Fruit fly (Drosophila melanogaster) whole organism, embryonic: ENCODE results near the gene CG33060.

Experiments
- B-H1 ChIP-seq: fragments of 200-800 bp; sonication (Bioruptor generic); IDR thresholded peaks from 3 replicates; pipeline ENCODE4 v1.3.6; 2022; ENCODE audit warnings: missing biosample characterization, missing genetic modification characterization
- CG12391 ChIP-seq: fragments of 200-800 bp; sonication (Bioruptor generic); optimal IDR thresholded peaks from 3 replicates; lab custom pipeline; 2018; ENCODE audit warnings: missing biosample characterization, mild to moderate bottlenecking, missing genetic modification characterization, moderate library complexity
- CG12769 ChIP-seq: fragments of 200-800 bp; sonication (Bioruptor generic); optimal IDR thresholded peaks from 2 replicates; lab custom pipeline; 2019; ENCODE audit warnings: missing biosample characterization, mild to moderate bottlenecking, missing genetic modification characterization, moderate library complexity
- CG15696 ChIP-seq: fragments of 200-800 bp; sonication (Bioruptor generic); optimal IDR thresholded peaks from 2 replicates; lab custom pipeline; 2019; ENCODE audit warnings: missing biosample characterization, mild to moderate bottlenecking, missing genetic modification characterization, moderate library complexity
- CG2202 ChIP-seq: fragments of 200-800 bp; sonication (Bioruptor generic); optimal IDR thresholded peaks from 2 replicates; lab custom pipeline; 2018; ENCODE audit warnings: missing biosample characterization, mild to moderate bottlenecking, missing genetic modification characterization
- CG2889 ChIP-seq: fragments of 200-800 bp; sonication (Bioruptor generic); IDR thresholded peaks from 3 replicates; pipeline ENCODE4 v1.3.6; 2022; ENCODE audit warnings: missing biosample characterization, missing genetic modification characterization
- CG31224 ChIP-seq: fragments of 200-800 bp; sonication (Bioruptor generic); IDR thresholded peaks from 2 replicates; pipeline ENCODE4 v1.3.6; 2022; ENCODE audit warnings: missing biosample characterization, missing genetic modification characterization
- CG34224 ChIP-seq: fragments of 200-800 bp; sonication (Bioruptor generic); IDR thresholded peaks from 3 replicates; pipeline ENCODE4 v1.3.6; 2022; ENCODE audit warnings: missing biosample characterization, missing genetic modification characterization; ENCODE audit not compliant: partially characterized antibody
- CG3995 ChIP-seq: fragments of 200-800 bp; sonication (Bioruptor generic); optimal IDR thresholded peaks from 3 replicates; lab custom pipeline; 2016; ENCODE audit warnings: missing biosample characterization, missing genetic modification characterization
- CG6791 ChIP-seq: fragments of 200-800 bp; sonication (Bioruptor generic); IDR thresholded peaks from 3 replicates; pipeline ENCODE4 v1.3.6; 2022; ENCODE audit warnings: missing biosample characterization, missing genetic modification characterization; ENCODE audit not compliant: partially characterized antibody
- CG6813 ChIP-seq: fragments of 200-800 bp; sonication (Bioruptor generic); optimal IDR thresholded peaks from 2 replicates; lab custom pipeline; 2017; ENCODE audit warnings: missing biosample characterization, missing genetic modification characterization, mild to moderate bottlenecking, moderate library complexity, missing genetic modification reagents
- CG7928 ChIP-seq: fragments of 200-800 bp; sonication (Bioruptor generic); optimal IDR thresholded peaks from 2 replicates; lab custom pipeline; 2017; ENCODE audit warnings: missing biosample characterization, mild to moderate bottlenecking, missing genetic modification characterization
- CG7987 ChIP-seq: fragments of 200-800 bp; sonication (Bioruptor generic); optimal IDR thresholded peaks from 2 replicates; lab custom pipeline; 2018; ENCODE audit warnings: missing biosample characterization, mild to moderate bottlenecking, missing genetic modification characterization, moderate library complexity
- CG8290 ChIP-seq, 3 experiments: fragments of 200-800 bp; sonication (Bioruptor generic); optimal IDR thresholded peaks; 2 replicates each; lab custom pipeline; 2016 to 2019; ENCODE audit warnings: missing biosample characterization in 3 of 3, missing genetic modification characterization in 3 of 3, mild to moderate bottlenecking in 2 of 3, moderate library complexity in 1 of 3
- CG9609 ChIP-seq: fragments of 200-800 bp; sonication (Bioruptor generic); optimal IDR thresholded peaks from 3 replicates; lab custom pipeline; 2016; ENCODE audit warnings: missing biosample characterization, missing genetic modification characterization
- Dp ChIP-seq: fragments of 200-800 bp; sonication (Bioruptor generic); optimal IDR thresholded peaks from 2 replicates; lab custom pipeline; 2018; ENCODE audit warnings: missing biosample characterization, mild to moderate bottlenecking, missing genetic modification characterization, moderate library complexity
- Ets97D ChIP-seq: fragments of 200-800 bp; sonication (Bioruptor generic); optimal IDR thresholded peaks from 3 replicates; lab custom pipeline; 2016; ENCODE audit warnings: missing biosample characterization, missing genetic modification characterization
- Jarid2 ChIP-seq: fragments of 200-800 bp; sonication (Bioruptor generic); optimal IDR thresholded peaks from 3 replicates; lab custom pipeline; 2017; ENCODE audit warnings: mild to moderate bottlenecking, missing biosample characterization, missing genetic modification reagents, missing genetic modification characterization
- MESR4 ChIP-seq: fragments of 200-800 bp; sonication (Bioruptor generic); optimal IDR thresholded peaks from 2 replicates; lab custom pipeline; 2018; ENCODE audit warnings: missing biosample characterization, mild to moderate bottlenecking, missing genetic modification characterization, moderate library complexity
- Myb ChIP-seq: fragments of 200-800 bp; sonication (Bioruptor generic); optimal IDR thresholded peaks from 2 replicates; lab custom pipeline; 2016; ENCODE audit warnings: missing biosample characterization, missing genetic modification characterization
- PHDP ChIP-seq: fragments of 200-800 bp; sonication (Bioruptor generic); optimal IDR thresholded peaks from 3 replicates; lab custom pipeline; 2018; ENCODE audit warnings: missing biosample characterization, mild to moderate bottlenecking, missing genetic modification characterization, moderate library complexity
- Pdp1 ChIP-seq, 2 experiments: fragments of 200-800 bp; sonication (Bioruptor generic); optimal IDR thresholded peaks; 3 replicates each; lab custom pipeline; 2016; ENCODE audit warnings: missing biosample characterization in 2 of 2, missing genetic modification characterization in 2 of 2, mild to moderate bottlenecking in 1 of 2, moderate library complexity in 1 of 2
- Rx ChIP-seq: fragments of 200-800 bp; sonication (Bioruptor generic); IDR thresholded peaks from 2 replicates; pipeline ENCODE4 v1.3.6; 2022; ENCODE audit warnings: missing biosample characterization, missing genetic modification characterization
- Stat92E ChIP-seq, 3 experiments: fragments of >200 bp in 2 of 3; fragments of 200-800 bp in 1 of 3; sonication (Bioruptor generic) in 1 of 3; optimal IDR thresholded peaks; 2 replicates each; lab custom pipeline; 2017 to 2019; ENCODE audit warnings: missing biosample characterization in 3 of 3, missing genetic modification characterization in 3 of 3, mild to moderate bottlenecking in 1 of 3, moderate library complexity in 1 of 3
- Taf1 ChIP-seq: fragments of 200-800 bp; sonication (Bioruptor generic); IDR thresholded peaks from 2 replicates; pipeline ENCODE4 v1.3.6; 2022; ENCODE audit warnings: missing biosample characterization, missing genetic modification characterization
- YL-1 ChIP-seq: fragments of 200-800 bp; sonication (Bioruptor generic); optimal IDR thresholded peaks from 3 replicates; lab custom pipeline; 2017; ENCODE audit warnings: missing biosample characterization, mild to moderate bottlenecking, missing genetic modification characterization
- ap ChIP-seq: fragments of 200-800 bp; sonication (Bioruptor generic); IDR thresholded peaks from 2 replicates; pipeline ENCODE4 v1.3.6; 2022; ENCODE audit warnings: missing biosample characterization, missing genetic modification characterization
- ci ChIP-seq: fragments of 200-800 bp; sonication (Bioruptor generic); IDR thresholded peaks from 3 replicates; pipeline ENCODE4 v1.3.6; 2022; ENCODE audit warnings: missing biosample characterization, missing genetic modification characterization
- corto ChIP-seq: fragments of 200-800 bp; sonication (Bioruptor generic); optimal IDR thresholded peaks from 2 replicates; lab custom pipeline; 2016; ENCODE audit warnings: missing biosample characterization, mild to moderate bottlenecking, missing genetic modification characterization, moderate library complexity
- croc ChIP-seq: fragments of 200-800 bp; sonication (Bioruptor generic); conservative IDR thresholded peaks from 3 replicates; pipeline ENCODE4 v1.3.6; 2022; ENCODE audit warnings: missing biosample characterization, missing genetic modification characterization
- crp ChIP-seq, 2 experiments: fragments of 200-800 bp; sonication (Bioruptor generic); optimal IDR thresholded peaks; 2 replicates in 1 of 2; 3 replicates in 1 of 2; lab custom pipeline; 2017; ENCODE audit warnings: missing biosample characterization in 2 of 2, missing genetic modification characterization in 2 of 2, mild to moderate bottlenecking in 1 of 2, moderate library complexity in 1 of 2
- dati ChIP-seq: fragments of 200-800 bp; sonication (Bioruptor generic); IDR thresholded peaks from 2 replicates; pipeline ENCODE4 v1.3.6; 2022; ENCODE audit warnings: missing biosample characterization, missing genetic modification characterization
- dimm ChIP-seq: fragments of 200-800 bp; sonication (Bioruptor generic); IDR thresholded peaks from 2 replicates; pipeline ENCODE4 v1.3.6; 2022; ENCODE audit warnings: missing biosample characterization, missing genetic modification characterization
- disco-r ChIP-seq: fragments of 200-800 bp; sonication (Bioruptor generic); optimal IDR thresholded peaks from 2 replicates; lab custom pipeline; 2016; ENCODE audit warnings: missing biosample characterization, missing genetic modification characterization
- dm ChIP-seq: fragments of 200-800 bp; sonication (Bioruptor generic); optimal IDR thresholded peaks from 3 replicates; lab custom pipeline; 2016; ENCODE audit warnings: missing biosample characterization, missing genetic modification characterization
- dmrt11E ChIP-seq: fragments of 200-800 bp; sonication (Bioruptor generic); optimal IDR thresholded peaks from 3 replicates; lab custom pipeline; 2018; ENCODE audit warnings: missing biosample characterization, mild to moderate bottlenecking, missing genetic modification characterization, moderate library complexity
- fd64A ChIP-seq: fragments of 200-800 bp; sonication (Bioruptor generic); optimal IDR thresholded peaks from 3 replicates; lab custom pipeline; 2018; ENCODE audit warnings: missing biosample characterization, mild to moderate bottlenecking, missing genetic modification characterization
- h ChIP-seq: fragments of >200 bp; optimal IDR thresholded peaks from 2 replicates; lab custom pipeline; 2017
- insv ChIP-seq, 2 experiments: fragments of 200-800 bp; sonication (Bioruptor generic); optimal IDR thresholded peaks; 3 replicates each; lab custom pipeline; 2016 to 2018; ENCODE audit warnings: missing biosample characterization in 2 of 2, missing genetic modification characterization in 2 of 2
- ken ChIP-seq: fragments of 200-800 bp; sonication (Bioruptor generic); IDR thresholded peaks from 3 replicates; pipeline ENCODE4 v1.3.6; 2022; ENCODE audit warnings: missing biosample characterization, missing genetic modification characterization
- knrl ChIP-seq: fragments of 200-800 bp; sonication (Bioruptor generic); IDR thresholded peaks from 3 replicates; pipeline ENCODE4 v1.3.6; 2022; ENCODE audit warnings: missing biosample characterization, missing genetic modification characterization; ENCODE audit not compliant: partially characterized antibody
- pita ChIP-seq: fragments of 200-800 bp; sonication (Bioruptor generic); optimal IDR thresholded peaks from 2 replicates; lab custom pipeline; 2017; ENCODE audit warnings: missing biosample characterization, mild to moderate bottlenecking, missing genetic modification characterization
- ranshi ChIP-seq: fragments of 200-800 bp; sonication (Bioruptor generic); IDR thresholded peaks from 2 replicates; pipeline ENCODE4 v1.3.6; 2022; ENCODE audit warnings: missing biosample characterization, missing genetic modification characterization
- ro ChIP-seq: fragments of 200-800 bp; sonication (Bioruptor generic); IDR thresholded peaks from 2 replicates; pipeline ENCODE4 v1.3.6; 2022; ENCODE audit warnings: missing biosample characterization, missing genetic modification characterization
- scrt ChIP-seq: fragments of 200-800 bp; sonication (Bioruptor generic); optimal IDR thresholded peaks from 2 replicates; lab custom pipeline; 2018; ENCODE audit warnings: missing biosample characterization, mild to moderate bottlenecking, missing genetic modification characterization, moderate library complexity
- slbo ChIP-seq: fragments of 200-800 bp; sonication (Bioruptor generic); IDR thresholded peaks from 2 replicates; pipeline ENCODE4 v1.3.6; 2022; ENCODE audit warnings: missing biosample characterization, missing genetic modification characterization
- sr ChIP-seq: fragments of 200-800 bp; sonication (Bioruptor generic); IDR thresholded peaks from 3 replicates; pipeline ENCODE4 v1.3.6; 2022; ENCODE audit warnings: missing biosample characterization, missing genetic modification characterization
- stwl ChIP-seq: fragments of 200-800 bp; sonication (Bioruptor generic); optimal IDR thresholded peaks from 3 replicates; lab custom pipeline; 2018; ENCODE audit warnings: missing biosample characterization, mild to moderate bottlenecking, missing genetic modification characterization, moderate library complexity
- trem ChIP-seq: fragments of 200-800 bp; optimal IDR thresholded peaks from 3 replicates; lab custom pipeline; 2019; ENCODE audit warnings: missing biosample characterization, mild to moderate bottlenecking, missing genetic modification characterization, moderate library complexity
- unpg ChIP-seq: fragments of 200-800 bp; sonication (Bioruptor generic); optimal IDR thresholded peaks from 3 replicates; lab custom pipeline; 2018; ENCODE audit warnings: missing biosample characterization, mild to moderate bottlenecking, missing genetic modification characterization, moderate library complexity
- yki ChIP-seq: fragments of >200 bp; optimal IDR thresholded peaks from 3 replicates; lab custom pipeline; 2018

Gene CG33060

dm6 chr3L:16347914-16348313 is 17.1 kb downstream of the CG33060 start, which contains the start of gene mRpS34 (continued):
- TF ChIP-seq CG6813 (GFP tag; lab: Kevin White, UChicago) (no peak), Dp (GFP tag; lab: Kevin White, UChicago) (peak; percentile 66), CG2202 (tag; lab: Kevin White, UChicago) (no peak), slbo (no peak), unpg (GFP tag; lab: Kevin White, UChicago) (no peak), ap (no peak), insv (GFP tag; optimal IDR thresholded peaks at IDR 0.05; lab: Kevin White, UChicago) (no peak), Stat92E (GFP tag; optimal IDR thresholded peaks at IDR 0.05; lab: Kevin White, UChicago) (no peak), Ets97D (GFP tag; lab: Kevin White, UChicago) (no peak), CG15696 (tag; lab: Kevin White, UChicago) (no peak), CG6791 (peak; percentile 23; the same call in 1 of the 3 replicates), ci (GFP tag; lab: Robert Waterston, UW) (no peak), YL-1 (peak; percentile 51), pita (GFP tag; lab: Kevin White, UChicago) (no peak), ranshi (GFP tag; lab: Robert Waterston, UW) (no peak), CG9609 (GFP tag; lab: Kevin White, UChicago) (no peak), Jarid2 (GFP tag; lab: Kevin White, UChicago) (no peak), Myb (GFP tag; lab: Kevin White, UChicago) (peak; percentile 89), ken (GFP tag; lab: Robert Waterston, UW) (no peak), MESR4 (peak; percentile 81), CG12391 (no peak), disco-r (GFP tag; lab: Kevin White, UChicago) (no peak), Pdp1 (GFP tag; optimal IDR thresholded peaks at IDR 0.05; lab: Kevin White, UChicago) (peak in 1 of 2 experiments; percentile 85), dm (GFP tag; lab: Kevin White, UChicago) (no peak), h (no peak), croc (GFP tag; lab: Robert Waterston, UW) (no peak), dati (GFP tag; lab: Robert Waterston, UW) (no peak), dmrt11E (tag; lab: Kevin White, UChicago) (no peak), CG3995 (GFP tag; lab: Kevin White, UChicago) (no peak), stwl (tag; lab: Kevin White, UChicago) (peak; percentile 55), Taf1 (GFP tag; lab: Robert Waterston, UW) (no peak), CG7987 (GFP tag; lab: Kevin White, UChicago) (no peak), corto (GFP tag; lab: Kevin White, UChicago) (no peak), B-H1 (no peak), CG7928 (GFP tag; lab: Kevin White, UChicago) (no peak), trem (tag; lab: Kevin White, UChicago) (peak; percentile 63), CG12769 (tag; lab: Kevin White, UChicago) (no peak), yki (lab: Kevin White, UChicago) (no peak), fd64A (GFP tag; lab: Kevin White, UChicago) (no peak), dimm (GFP tag; lab: Robert Waterston, UW) (no peak), CG34224 (GFP tag; lab: Robert Waterston, UW) (no peak), sr (GFP tag; lab: Robert Waterston, UW) (no peak), CG8290 (GFP tag; optimal IDR thresholded peaks at IDR 0.05; lab: Kevin White, UChicago) (no peak), CG8290 (tag; optimal IDR thresholded peaks at IDR 0.05; lab: Kevin White, UChicago) (no peak), PHDP (tag; lab: Kevin White, UChicago) (no peak), Rx (GFP tag; lab: Robert Waterston, UW) (no peak), ro (GFP tag; lab: Robert Waterston, UW) (no peak), knrl (no peak), CG2889 (GFP tag; lab: Robert Waterston, UW) (no peak), crp (GFP tag; optimal IDR thresholded peaks at IDR 0.05; lab: Kevin White, UChicago) (peak; percentile 31 to 87), CG31224 (no peak), scrt (GFP tag; lab: Kevin White, UChicago) (no peak)
